Fruit fly (Drosophila melanogaster) whole organism, adult: Measurements from ENCODE around the gene Polr1C.
A peak's percentile ranks its signal among the peaks of the same experiment; 100 is the strongest.

Source experiments
- CG11617 ChIP-seq: fragments of 200-800 bp; sonication (Bioruptor generic); optimal IDR thresholded peaks from 2 replicates; lab custom pipeline; 2017; ENCODE audit warnings: mild to moderate bottlenecking, missing biosample characterization, missing genetic modification reagents, missing genetic modification characterization
- CG12768 ChIP-seq: fragments of 200-800 bp; sonication (Bioruptor generic); optimal IDR thresholded peaks from 2 replicates; lab custom pipeline; 2017; ENCODE audit warnings: missing biosample characterization, missing genetic modification characterization, mild to moderate bottlenecking, moderate library complexity, missing genetic modification reagents
- CG14711 ChIP-seq: fragments of 200-800 bp; sonication (Bioruptor generic); optimal IDR thresholded peaks from 2 replicates; lab custom pipeline; 2018; ENCODE audit warnings: missing biosample characterization, mild to moderate bottlenecking, missing genetic modification characterization, moderate library complexity
- CG1620 ChIP-seq: fragments of 200-800 bp; sonication (Bioruptor generic); optimal IDR thresholded peaks from 2 replicates; lab custom pipeline; 2016; ENCODE audit warnings: missing biosample characterization, missing genetic modification characterization
- CG33017 ChIP-seq: fragments of 200-800 bp; sonication (Bioruptor generic); optimal IDR thresholded peaks from 2 replicates; lab custom pipeline; 2018; ENCODE audit warnings: missing biosample characterization, mild to moderate bottlenecking, missing genetic modification characterization, moderate library complexity
- CG5204 ChIP-seq: fragments of 200-800 bp; sonication (Bioruptor generic); optimal IDR thresholded peaks from 2 replicates; lab custom pipeline; 2016; ENCODE audit warnings: missing biosample characterization, missing genetic modification characterization
- CG7045 ChIP-seq: fragments of 200-800 bp; sonication (Bioruptor generic); optimal IDR thresholded peaks from 2 replicates; lab custom pipeline; 2017; ENCODE audit warnings: missing biosample characterization, mild to moderate bottlenecking, missing genetic modification characterization
- CG7101 ChIP-seq: fragments of 200-800 bp; sonication (Bioruptor generic); optimal IDR thresholded peaks from 2 replicates; lab custom pipeline; 2018; ENCODE audit warnings: missing biosample characterization, mild to moderate bottlenecking, missing genetic modification characterization, moderate library complexity
- Clk ChIP-seq: fragments of 200-800 bp; sonication (Bioruptor generic); optimal IDR thresholded peaks from 2 replicates; lab custom pipeline; 2017; ENCODE audit warnings: missing biosample characterization, missing genetic modification characterization
- Crg-1 ChIP-seq: fragments of 200-800 bp; sonication (Bioruptor generic); optimal IDR thresholded peaks from 2 replicates; lab custom pipeline; 2016; ENCODE audit warnings: missing biosample characterization, missing genetic modification characterization
- Hr96 ChIP-seq: fragments of 200-800 bp; sonication (Bioruptor generic); optimal IDR thresholded peaks from 2 replicates; lab custom pipeline; 2016; ENCODE audit warnings: missing biosample characterization, missing genetic modification characterization
- Mnt ChIP-seq: fragments of 200-800 bp; sonication (Bioruptor generic); optimal IDR thresholded peaks from 2 replicates; lab custom pipeline; 2016; ENCODE audit warnings: missing biosample characterization, mild to moderate bottlenecking, missing genetic modification characterization
- bab1 ChIP-seq: fragments of 200-800 bp; sonication (Bioruptor generic); optimal IDR thresholded peaks from 3 replicates; lab custom pipeline; 2019; ENCODE audit warnings: missing biosample characterization, mild to moderate bottlenecking, missing genetic modification characterization, moderate library complexity
- cic ChIP-seq: fragments of 200-800 bp; sonication (Bioruptor generic); optimal IDR thresholded peaks from 2 replicates; lab custom pipeline; 2017; ENCODE audit warnings: missing biosample characterization, mild to moderate bottlenecking, missing genetic modification characterization, moderate library complexity
- cnc ChIP-seq, 2 experiments: fragments of >200 bp; optimal IDR thresholded peaks; 2 replicates each; lab custom pipeline; 2017
- kay ChIP-seq: fragments of 200-800 bp; sonication (Bioruptor generic); peaks from one replicate; lab custom pipeline; 2016; ENCODE audit warnings: missing biosample characterization, missing genetic modification characterization, borderline replicate concordance
- ovo ChIP-seq: fragments of 200-800 bp; sonication (Bioruptor generic); optimal IDR thresholded peaks from 2 replicates; lab custom pipeline; 2016; ENCODE audit warnings: missing biosample characterization, missing genetic modification characterization
- pad ChIP-seq: fragments of 200-800 bp; sonication (Bioruptor generic); optimal IDR thresholded peaks from 3 replicates; lab custom pipeline; 2017; ENCODE audit warnings: missing biosample characterization, missing genetic modification characterization, mild to moderate bottlenecking, moderate library complexity, missing genetic modification reagents
- tj ChIP-seq: fragments of 200-800 bp; sonication (Bioruptor generic); optimal IDR thresholded peaks from 3 replicates; lab custom pipeline; 2017; ENCODE audit warnings: missing biosample characterization, mild to moderate bottlenecking, missing genetic modification characterization, moderate library complexity
- toe ChIP-seq: fragments of 200-800 bp; sonication (Bioruptor generic); optimal IDR thresholded peaks from 2 replicates; lab custom pipeline; 2016; ENCODE audit warnings: missing biosample characterization, missing genetic modification characterization

Gene Polr1C

dm6 chr2L:4998571-4999191 lies 29.9 kb downstream of the Polr1C start:
- TF ChIP-seq cic (GFP tag; lab: Kevin White, UChicago) (peak; percentile 8), kay (GFP tag; lab: Kevin White, UChicago) (peak; percentile 79), pad (GFP tag; lab: Kevin White, UChicago) (no peak)

dm6 chr2L:4999389-5000032 lies 30.7 kb downstream of the Polr1C start:
- peak; percentile 92 for TF ChIP-seq CG33017 (tag; lab: Kevin White, UChicago)
- peak; percentile 85 for TF ChIP-seq bab1 (GFP tag; lab: Kevin White, UChicago)
- TF ChIP-seq CG1620 = peak; percentile 74
- TF ChIP-seq pad (GFP tag; lab: Kevin White, UChicago) = peak; percentile 66
- TF ChIP-seq Clk (GFP tag; lab: Kevin White, UChicago) = peak; percentile 90
- TF ChIP-seq cic (GFP tag; lab: Kevin White, UChicago) = peak; percentile 73
- TF ChIP-seq toe = peak; percentile 90
- TF ChIP-seq Hr96 (GFP tag; lab: Kevin White, UChicago) = peak; percentile 86
- peak; percentile 78 for TF ChIP-seq CG5204 (GFP tag; lab: Kevin White, UChicago)
- no peak for TF ChIP-seq tj (GFP tag; lab: Kevin White, UChicago)
- peak; percentile 84 for TF ChIP-seq CG14711 (tag; lab: Kevin White, UChicago)
- TF ChIP-seq ovo (GFP tag; lab: Kevin White, UChicago) = no peak
- peak; percentile 11 for TF ChIP-seq Mnt
- no peak for TF ChIP-seq cnc (optimal IDR thresholded peaks at IDR 0.05; lab: Kevin White, UChicago)
- peak; percentile 84 for TF ChIP-seq CG7045 (GFP tag; lab: Kevin White, UChicago)
- peak; percentile 93 for TF ChIP-seq CG7101 (tag; lab: Kevin White, UChicago)
- TF ChIP-seq CG11617 (GFP tag; lab: Kevin White, UChicago) = peak; percentile 82
- peak; percentile 42 for TF ChIP-seq Crg-1
- peak; percentile 93 for TF ChIP-seq CG12768 (GFP tag; lab: Kevin White, UChicago)
- no peak for TF ChIP-seq kay (GFP tag; lab: Kevin White, UChicago)

- peak; percentile 95 for TF ChIP-seq kay (GFP tag; lab: Kevin White, UChicago)
- TF ChIP-seq Clk (GFP tag; lab: Kevin White, UChicago) = peak; percentile 56
- peak; percentile 72 for TF ChIP-seq CG7045 (GFP tag; lab: Kevin White, UChicago)
- peak; percentile 95 for TF ChIP-seq CG33017 (tag; lab: Kevin White, UChicago)
- TF ChIP-seq CG11617 (GFP tag; lab: Kevin White, UChicago) = peak; percentile 86
- TF ChIP-seq CG1620 = peak; percentile 34
- TF ChIP-seq CG14711 (tag; lab: Kevin White, UChicago) = peak; percentile 76
- peak; percentile 55 for TF ChIP-seq cic (GFP tag; lab: Kevin White, UChicago)
- TF ChIP-seq Hr96 (GFP tag; lab: Kevin White, UChicago) = peak; percentile 77
- no peak for TF ChIP-seq cnc (optimal IDR thresholded peaks at IDR 0.05; lab: Kevin White, UChicago)
- peak; percentile 41 for TF ChIP-seq ovo (GFP tag; lab: Kevin White, UChicago)
- TF ChIP-seq CG12768 (GFP tag; lab: Kevin White, UChicago) = peak; percentile 83
- TF ChIP-seq tj (GFP tag; lab: Kevin White, UChicago) = peak; percentile 18
- peak; percentile 65 for TF ChIP-seq Mnt
- TF ChIP-seq CG7101 (tag; lab: Kevin White, UChicago) = peak; percentile 92
- TF ChIP-seq toe = peak; percentile 80
- no peak for TF ChIP-seq Crg-1
- TF ChIP-seq bab1 (GFP tag; lab: Kevin White, UChicago) = peak; percentile 76
- TF ChIP-seq CG5204 (GFP tag; lab: Kevin White, UChicago) = peak; percentile 91
- peak; percentile 18 for TF ChIP-seq pad (GFP tag; lab: Kevin White, UChicago)
Observed at dm6 chr2L:5000287-5000871, 31.6 kb downstream of the Polr1C start.

- TF ChIP-seq Clk (GFP tag; lab: Kevin White, UChicago) (no peak), CG14711 (tag; lab: Kevin White, UChicago) (peak; percentile 35), Hr96 (GFP tag; lab: Kevin White, UChicago) (no peak), tj (GFP tag; lab: Kevin White, UChicago) (peak; percentile 68), kay (GFP tag; lab: Kevin White, UChicago) (peak; percentile 33), cic (GFP tag; lab: Kevin White, UChicago) (peak; percentile 72), CG12768 (GFP tag; lab: Kevin White, UChicago) (peak; percentile 11), pad (GFP tag; lab: Kevin White, UChicago) (peak; percentile 97)
Observed at dm6 chr2L:5000919-5001581, 32.2 kb downstream of the Polr1C start.

dm6 chr2L:5001582-5001929 lies 32.8 kb downstream of the Polr1C start:
- TF ChIP-seq CG1620 (no peak), kay (GFP tag; lab: Kevin White, UChicago) (peak; percentile 41), ovo (GFP tag; lab: Kevin White, UChicago) (no peak)
